Worm (Caenorhabditis elegans): ENCODE measurements around the gene R05H10.3.

R05H10.3 gene

ce11 chrII:14867530-14867929 is 2.2 kb upstream of the R05H10.3 start:
- TF ChIP-seq W03F9.2 (tag; optimal IDR thresholded peaks at IDR 0.05) (no peak), him-1 (tag; optimal IDR thresholded peaks at IDR 0.05) (no peak), dao-5 (tag; optimal IDR thresholded peaks at IDR 0.05) (no peak)

DNA sequence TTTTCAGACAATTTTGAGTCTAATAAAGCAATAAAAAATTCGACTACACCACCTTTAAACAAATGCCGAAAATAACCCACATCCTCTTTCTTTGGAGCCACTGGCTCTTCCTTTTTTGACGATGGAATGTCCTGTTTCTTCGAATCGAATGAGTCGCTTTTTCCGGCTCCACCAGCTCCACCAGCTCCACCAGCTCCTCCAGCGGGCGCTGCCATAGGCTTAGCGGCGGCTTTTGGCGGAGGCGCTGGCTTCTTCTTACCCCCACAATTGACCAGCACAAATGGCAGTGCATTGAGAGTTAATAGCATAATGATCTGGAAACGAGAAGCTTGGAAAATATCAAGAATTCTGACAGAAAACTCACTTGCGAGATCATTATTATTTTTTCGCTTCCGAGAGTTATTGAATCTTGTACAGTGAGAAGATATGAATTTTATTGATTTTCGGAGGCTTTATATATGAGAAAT is 7.0 kb downstream of the R05H10.3 start, which contains the start of gene Y53F4A.2:
TSS of gene Y53F4A.2 (minus strand) at position 417 of the 467 bp plus-strand sequence.
- TF ChIP-seq him-1 (tag; optimal IDR thresholded peaks at IDR 0.05) (no peak), W03F9.2 (tag; optimal IDR thresholded peaks at IDR 0.05) (no peak), dao-5 (tag; optimal IDR thresholded peaks at IDR 0.05) (no peak)

- TF ChIP-seq dao-5 (tag; optimal IDR thresholded peaks at IDR 0.05) (no peak), W03F9.2 (tag; optimal IDR thresholded peaks at IDR 0.05) (no peak), him-1 (tag; optimal IDR thresholded peaks at IDR 0.05) (no peak)
These were observed 22.8 kb downstream of the R05H10.3 start for ce11 chrII:14892515-14892914.

- TF ChIP-seq him-1 (tag; optimal IDR thresholded peaks at IDR 0.05) (no peak), W03F9.2 (tag; optimal IDR thresholded peaks at IDR 0.05) (no peak), dao-5 (tag; optimal IDR thresholded peaks at IDR 0.05) (no peak)
These were observed 26.8 kb downstream of the R05H10.3 start for ce11 chrII:14896503-14896902.

DNA sequence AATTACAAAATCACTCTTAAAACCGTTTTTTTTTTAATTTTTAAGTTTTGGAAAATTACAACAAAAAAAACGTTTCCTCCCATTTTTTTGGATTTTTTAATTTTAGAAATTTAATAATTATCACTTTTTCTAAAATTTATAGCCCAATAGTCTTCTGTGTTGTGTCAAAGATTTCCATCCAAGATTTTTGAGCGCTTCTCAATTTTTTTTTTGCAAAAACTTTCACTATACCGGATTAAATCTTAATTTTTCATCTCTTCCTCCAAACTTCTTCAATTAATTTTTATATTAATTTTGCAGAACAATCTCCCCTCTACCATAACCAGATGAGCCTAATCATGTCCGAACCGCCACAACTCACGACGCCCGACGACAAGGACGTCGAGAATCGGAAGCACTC is 32.4 kb downstream of the R05H10.3 start, which contains the start of gene cog-1:
TSS of gene cog-1 (plus strand) at position 301 of the 400 bp plus-strand sequence.
- no peak for TF ChIP-seq him-1 (tag; optimal IDR thresholded peaks at IDR 0.05)
- TF ChIP-seq W03F9.2 (tag; optimal IDR thresholded peaks at IDR 0.05) = no peak
- no peak for TF ChIP-seq dao-5 (tag; optimal IDR thresholded peaks at IDR 0.05)

DNA sequence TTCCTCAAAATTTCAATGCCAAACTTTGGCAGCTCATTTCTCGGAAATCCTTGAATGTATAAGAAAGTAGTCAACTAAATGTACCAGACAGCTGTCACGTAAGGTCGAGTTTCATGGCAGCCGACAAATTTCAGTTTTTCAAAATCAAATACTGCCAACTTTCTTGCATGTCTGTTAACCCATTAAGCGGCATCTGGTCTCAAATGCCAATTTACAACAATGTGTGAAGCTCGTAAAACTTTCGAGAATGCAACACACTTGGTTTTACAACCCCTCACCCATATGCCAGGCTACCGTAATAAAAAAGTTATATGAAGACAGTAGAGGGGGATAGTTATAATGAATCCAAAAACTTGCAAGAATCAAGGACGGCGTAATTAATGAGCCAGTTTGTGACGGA is 33.9 kb downstream of the R05H10.3 start:
- no peak for TF ChIP-seq W03F9.2 (tag; optimal IDR thresholded peaks at IDR 0.05)
- no peak for TF ChIP-seq dao-5 (tag; optimal IDR thresholded peaks at IDR 0.05)
- TF ChIP-seq him-1 (tag; optimal IDR thresholded peaks at IDR 0.05) = no peak

ce11 chrII:14904635-14905034 is 34.9 kb downstream of the R05H10.3 start:
- TF ChIP-seq him-1 (tag; optimal IDR thresholded peaks at IDR 0.05) = no peak
- no peak for TF ChIP-seq W03F9.2 (tag; optimal IDR thresholded peaks at IDR 0.05)
- TF ChIP-seq dao-5 (tag; optimal IDR thresholded peaks at IDR 0.05) = no peak

ce11 chrII:14907719-14908118 is 38.0 kb downstream of the R05H10.3 start:
- no peak for TF ChIP-seq him-1 (tag; optimal IDR thresholded peaks at IDR 0.05)
- TF ChIP-seq W03F9.2 (tag; optimal IDR thresholded peaks at IDR 0.05) = no peak
- no peak for TF ChIP-seq dao-5 (tag; optimal IDR thresholded peaks at IDR 0.05)

DNA sequence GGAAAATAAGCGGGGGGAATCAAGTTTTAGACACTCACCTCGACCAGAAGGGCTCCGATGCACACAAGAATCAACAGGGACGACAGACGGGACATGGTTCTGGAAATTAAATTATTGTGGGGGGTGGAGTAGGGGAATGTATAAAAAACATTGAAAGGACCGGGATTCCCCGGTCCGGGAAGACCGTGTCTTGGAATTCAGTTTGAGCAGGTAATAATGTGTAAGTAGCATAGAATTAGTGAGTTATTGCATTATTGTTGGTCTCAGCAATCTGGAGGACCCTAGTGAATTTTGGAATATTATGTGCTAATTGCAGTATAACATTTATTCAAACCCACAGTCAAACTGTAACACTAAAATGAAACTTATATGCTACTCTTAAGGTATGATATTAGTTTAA is 40.6 kb downstream of the R05H10.3 start, which contains the start of gene R03C1.1:
TSS of gene R03C1.1 (minus strand) at position 101 of the 400 bp plus-strand sequence.
- TF ChIP-seq him-1 (tag; optimal IDR thresholded peaks at IDR 0.05) = no peak
- TF ChIP-seq dao-5 (tag; optimal IDR thresholded peaks at IDR 0.05) = no peak
- no peak for TF ChIP-seq W03F9.2 (tag; optimal IDR thresholded peaks at IDR 0.05)

DNA sequence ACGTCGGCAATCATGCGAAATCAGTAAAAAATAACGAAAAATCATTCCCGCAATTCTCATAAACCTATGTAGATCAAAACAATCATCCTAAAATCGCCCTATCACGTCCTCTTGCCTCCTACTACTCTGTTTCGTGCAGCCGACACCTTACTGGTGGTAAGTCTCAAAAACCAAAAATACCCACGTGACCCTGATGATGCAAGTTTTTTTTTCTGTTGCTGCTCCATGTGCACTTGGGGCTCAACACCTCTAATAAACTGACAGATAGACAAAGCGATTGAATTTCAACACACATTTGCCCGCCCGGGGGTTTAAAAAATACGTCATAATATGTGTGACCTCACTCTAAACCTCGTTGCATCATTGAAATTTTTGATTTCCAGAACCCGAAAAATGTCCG is 47.1 kb downstream of the R05H10.3 start:
- TF ChIP-seq him-1 (tag; optimal IDR thresholded peaks at IDR 0.05) (no peak), dao-5 (tag; optimal IDR thresholded peaks at IDR 0.05) (no peak), W03F9.2 (tag; optimal IDR thresholded peaks at IDR 0.05) (no peak)

- TF ChIP-seq him-1 (tag; optimal IDR thresholded peaks at IDR 0.05) = no peak
- TF ChIP-seq W03F9.2 (tag; optimal IDR thresholded peaks at IDR 0.05) = no peak
- TF ChIP-seq dao-5 (tag; optimal IDR thresholded peaks at IDR 0.05) = no peak
These were observed 49.5 kb downstream of the R05H10.3 start, which contains the start of gene pde-3 for ce11 chrII:14919148-14919755. pde-3 (plus strand) TSS chrII:14919705.

DNA sequence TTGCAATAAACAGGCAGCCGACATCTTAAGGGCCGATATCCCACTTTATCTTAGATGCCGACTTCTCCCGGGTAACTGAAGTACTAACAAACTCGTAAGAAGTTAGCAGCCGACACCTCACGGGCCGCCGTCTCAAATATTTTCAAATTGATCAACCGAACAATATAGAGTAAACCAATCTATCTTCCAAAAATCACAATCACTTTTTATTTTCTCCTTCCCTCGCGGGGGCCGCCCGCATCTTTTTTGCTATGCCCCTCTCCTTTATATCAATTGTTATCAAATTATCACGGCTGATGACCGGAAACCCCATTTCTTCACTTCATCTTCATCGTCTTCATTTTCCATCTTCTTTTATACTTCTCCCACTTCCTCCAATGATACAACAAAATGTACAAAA is 59.0 kb downstream of the R05H10.3 start:
- no peak for TF ChIP-seq him-1 (tag; optimal IDR thresholded peaks at IDR 0.05)
- no peak for TF ChIP-seq dao-5 (tag; optimal IDR thresholded peaks at IDR 0.05)
- no peak for TF ChIP-seq W03F9.2 (tag; optimal IDR thresholded peaks at IDR 0.05)

Measured in whole organism, L4/young adult.